Comparison of ENCODE assay signal across 1 fruit fly cellular context in the genomic region with DNA sequence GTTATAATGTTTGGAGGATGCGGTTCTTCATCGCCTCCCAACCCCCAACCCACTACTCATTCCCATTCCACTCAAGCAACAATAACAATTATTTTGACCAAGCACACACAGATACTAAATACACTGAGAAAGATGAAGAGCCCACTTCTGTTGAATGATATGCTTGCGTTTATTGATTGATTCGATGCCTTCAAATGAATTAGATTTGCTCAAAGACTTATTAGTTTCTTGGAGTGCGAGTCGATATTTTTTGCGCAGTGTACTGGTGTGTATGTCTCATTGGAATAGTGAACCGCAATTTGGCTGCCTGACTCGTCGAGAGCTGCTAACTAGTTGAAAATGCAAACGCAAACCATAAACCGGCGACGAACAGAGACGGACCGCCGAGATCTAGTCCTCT.
TF ChIP-seq lines count a peak whose summit lies in the region.

No protein-coding gene starts in this region.

TF ChIP-seq in whole organism, embryonic, 481 proteins besides CTCF, POLR2A, EP300 and RAD21 (continued from another document and continues in another):
- TF ChIP-seq ems (GFP tag; optimal IDR thresholded peaks at IDR 0.05; lab: Kevin White, UChicago) (peak; percentile 17), scrt (GFP tag; optimal IDR thresholded peaks at IDR 0.05; lab: Kevin White, UChicago) (peak; percentile 22), Hmr (GFP tag; optimal IDR thresholded peaks at IDR 0.05; lab: Kevin White, UChicago) (peak; percentile 18), Awh (GFP tag; IDR thresholded peaks at IDR 0.05; lab: Robert Waterston, UW) (0 out of 2 replicates have a peak, but pooled peaks have one; percentile 21), odd (GFP tag; optimal IDR thresholded peaks at IDR 0.05; lab: Kevin White, UChicago) (no peak), Hr51 (GFP tag; optimal IDR thresholded peaks at IDR 0.05; lab: Kevin White, UChicago) (peak in 1 of 2 experiments; percentile 29), luna (GFP tag; optimal IDR thresholded peaks at IDR 0.05; lab: Kevin White, UChicago) (no peak), Opbp (GFP tag; IDR thresholded peaks at IDR 0.05; lab: Robert Waterston, UW; ENCODE audit: partially characterized antibody) (no peak), Mad (GFP tag; optimal IDR thresholded peaks at IDR 0.05; lab: Kevin White, UChicago) (no peak), ap (GFP tag; IDR thresholded peaks at IDR 0.05; lab: Robert Waterston, UW) (0 out of 2 replicates have a peak, but pooled peaks have one; percentile 3), CG12744 (GFP tag; optimal IDR thresholded peaks at IDR 0.05; lab: Kevin White, UChicago) (no peak), kay (GFP tag; optimal IDR thresholded peaks at IDR 0.05; lab: Kevin White, UChicago) (peak; percentile 10), unpg (GFP tag; optimal IDR thresholded peaks at IDR 0.05; lab: Kevin White, UChicago) (peak; percentile 53), CG33557 (GFP tag; optimal IDR thresholded peaks at IDR 0.05; lab: Kevin White, UChicago) (no peak), B-H1 (GFP tag; IDR thresholded peaks at IDR 0.05; lab: Robert Waterston, UW) (0 out of 3 replicates have a peak, but pooled peaks have one; percentile 12), H2.0 (GFP tag; IDR thresholded peaks at IDR 0.05; lab: Robert Waterston, UW) (0 out of 2 replicates have a peak, but pooled peaks have one; percentile 8), CG13123 (GFP tag; optimal IDR thresholded peaks at IDR 0.05; lab: Kevin White, UChicago) (no peak), CG4328 (GFP tag; optimal IDR thresholded peaks at IDR 0.05; lab: Kevin White, UChicago) (no peak), ranshi (GFP tag; IDR thresholded peaks at IDR 0.05; lab: Robert Waterston, UW) (peak; percentile 35; the same call in 1 of the 2 replicates), Chrac-16 (GFP tag; optimal IDR thresholded peaks at IDR 0.05; lab: Kevin White, UChicago) (no peak), CG18619 (GFP tag; optimal IDR thresholded peaks at IDR 0.05; lab: Kevin White, UChicago) (peak; percentile 7), dati (GFP tag; IDR thresholded peaks at IDR 0.05; lab: Robert Waterston, UW) (no peak), CG4404 (GFP tag; IDR thresholded peaks at IDR 0.05; lab: Robert Waterston, UW) (no peak), disco-r (GFP tag; optimal IDR thresholded peaks at IDR 0.05; lab: Kevin White, UChicago) (no peak), Ets65A (GFP tag; lab: Kevin White, UChicago) (peak; percentile 81), CG14860 (GFP tag; IDR thresholded peaks at IDR 0.05; lab: Robert Waterston, UW; ENCODE audit: partially characterized antibody) (no peak), CG15601 (tag; optimal IDR thresholded peaks at IDR 0.05; lab: Kevin White, UChicago) (no peak), gsb-n (tag; optimal IDR thresholded peaks at IDR 0.05; lab: Kevin White, UChicago) (no peak), D19B (GFP tag; optimal IDR thresholded peaks at IDR 0.05; lab: Kevin White, UChicago) (no peak), Mrtf (GFP tag; IDR thresholded peaks at IDR 0.05; lab: Robert Waterston, UW) (0 out of 3 replicates have a peak, but pooled peaks have one; percentile 27), CG5953 (GFP tag; IDR thresholded peaks at IDR 0.05; lab: Robert Waterston, UW) (no peak), nom (GFP tag; optimal IDR thresholded peaks at IDR 0.05; lab: Kevin White, UChicago) (no peak), cg (GFP tag; optimal IDR thresholded peaks at IDR 0.05; lab: Kevin White, UChicago) (no peak), Camta (GFP tag; optimal IDR thresholded peaks at IDR 0.05; lab: Kevin White, UChicago) (no peak), CG1647 (GFP tag; optimal IDR thresholded peaks at IDR 0.05; lab: Kevin White, UChicago) (peak; percentile 38), CG31441 (GFP tag; IDR thresholded peaks at IDR 0.05; lab: Robert Waterston, UW) (peak; percentile 34; the same call in 1 of the 2 replicates), fd3F (GFP tag; optimal IDR thresholded peaks at IDR 0.05; lab: Kevin White, UChicago) (peak; percentile 2), sim (GFP tag; IDR thresholded peaks at IDR 0.05; lab: Robert Waterston, UW) (no peak), Antp (GFP tag; optimal IDR thresholded peaks at IDR 0.05; lab: Kevin White, UChicago) (peak; percentile 35), CG6689 (GFP tag; IDR thresholded peaks at IDR 0.05; lab: Robert Waterston, UW) (0 out of 2 replicates have a peak, but pooled peaks have one; percentile 23), CG14014 (GFP tag; IDR thresholded peaks at IDR 0.05; lab: Robert Waterston, UW) (0 out of 2 replicates have a peak, but pooled peaks have one; percentile 23), CG15073 (GFP tag; optimal IDR thresholded peaks at IDR 0.05; lab: Kevin White, UChicago) (no peak), CG17328 (GFP tag; IDR thresholded peaks at IDR 0.05; lab: Robert Waterston, UW) (peak; percentile 27; the same call in 1 of the 2 replicates), sr (GFP tag; IDR thresholded peaks at IDR 0.05; lab: Robert Waterston, UW) (no peak), klu (GFP tag; IDR thresholded peaks at IDR 0.05; lab: Robert Waterston, UW) (no peak), CG6813 (GFP tag; optimal IDR thresholded peaks at IDR 0.05; lab: Kevin White, UChicago) (peak; percentile 23), danr (GFP tag; IDR thresholded peaks at IDR 0.05; lab: Robert Waterston, UW) (no peak), cato (GFP tag; optimal IDR thresholded peaks at IDR 0.05; lab: Kevin White, UChicago; ENCODE audit: borderline replicate concordance) (no peak), sisA (GFP tag; IDR thresholded peaks at IDR 0.05; lab: Robert Waterston, UW) (peak; percentile 42; the same call in 1 of the 2 replicates), Sry-δ (GFP tag; optimal IDR thresholded peaks at IDR 0.05; lab: Kevin White, UChicago) (peak; percentile 5), NfI (GFP tag; optimal IDR thresholded peaks at IDR 0.05; lab: Kevin White, UChicago) (peak; percentile 19), phol (tag; optimal IDR thresholded peaks at IDR 0.05; lab: Kevin White, UChicago) (peak; percentile 28), CG12219 (GFP tag; optimal IDR thresholded peaks at IDR 0.05; lab: Kevin White, UChicago) (peak; percentile 16), CG32772 (GFP tag; IDR thresholded peaks at IDR 0.05; lab: Robert Waterston, UW) (0 out of 2 replicates have a peak, but pooled peaks have one; percentile 21), grn (GFP tag; optimal IDR thresholded peaks at IDR 0.05; lab: Kevin White, UChicago) (no peak), CG18599 (GFP tag; optimal IDR thresholded peaks at IDR 0.05; lab: Kevin White, UChicago) (peak; percentile 72), Fer3 (tag; optimal IDR thresholded peaks at IDR 0.05; lab: Kevin White, UChicago) (peak; percentile 1), CG5245 (GFP tag; optimal IDR thresholded peaks at IDR 0.05; lab: Kevin White, UChicago) (peak; percentile 16), HLH54F (GFP tag; optimal IDR thresholded peaks at IDR 0.05; lab: Kevin White, UChicago) (peak; percentile 18), CG17829 (tag; optimal IDR thresholded peaks at IDR 0.05; lab: Kevin White, UChicago) (peak; percentile 14), CG12391 (tag; optimal IDR thresholded peaks at IDR 0.05; lab: Kevin White, UChicago) (peak; percentile 9), dpn (GFP tag; optimal IDR thresholded peaks at IDR 0.05; lab: Kevin White, UChicago) (peak; percentile 16 to 51), CG2889 (GFP tag; IDR thresholded peaks at IDR 0.05; lab: Robert Waterston, UW) (no peak), trh (GFP tag; optimal IDR thresholded peaks at IDR 0.05; lab: Kevin White, UChicago) (no peak), CG3281 (GFP tag; optimal IDR thresholded peaks at IDR 0.05; lab: Kevin White, UChicago) (peak; percentile 32), CG11085 (GFP tag; IDR thresholded peaks at IDR 0.05; lab: Robert Waterston, UW) (no peak), jumu (GFP tag; optimal IDR thresholded peaks at IDR 0.05; lab: Kevin White, UChicago) (peak; percentile 24), mam (GFP tag; optimal IDR thresholded peaks at IDR 0.05; lab: Kevin White, UChicago) (peak; percentile 43), ken (GFP tag; IDR thresholded peaks at IDR 0.05; lab: Robert Waterston, UW) (0 out of 3 replicates have a peak, but pooled peaks have one; percentile 48), pnt (GFP tag; optimal IDR thresholded peaks at IDR 0.05; lab: Kevin White, UChicago) (peak; percentile 18), eve (GFP tag; optimal IDR thresholded peaks at IDR 0.05; lab: Kevin White, UChicago) (peak in 1 of 2 experiments; percentile 62), CG15514 (GFP tag; optimal IDR thresholded peaks at IDR 0.05; lab: Kevin White, UChicago) (peak; percentile 27), Hand (GFP tag; optimal IDR thresholded peaks at IDR 0.05; lab: Kevin White, UChicago) (no peak), bsh (GFP tag; optimal IDR thresholded peaks at IDR 0.05; lab: Kevin White, UChicago) (peak in 1 of 2 experiments; percentile 43), fd102C (GFP tag; optimal IDR thresholded peaks at IDR 0.05; lab: Kevin White, UChicago) (no peak), Sox100B (GFP tag; optimal IDR thresholded peaks at IDR 0.05; lab: Kevin White, UChicago) (peak; percentile 2), CG2129 (GFP tag; IDR thresholded peaks at IDR 0.05; lab: Robert Waterston, UW; ENCODE audit: partially characterized antibody) (no peak), slbo (GFP tag; IDR thresholded peaks at IDR 0.05; lab: Robert Waterston, UW) (peak; percentile 56), CG7556 (GFP tag; optimal IDR thresholded peaks at IDR 0.05; lab: Kevin White, UChicago) (peak; percentile 33), CG4617 (GFP tag; optimal IDR thresholded peaks at IDR 0.05; lab: Kevin White, UChicago; ENCODE audit: borderline replicate concordance) (no peak), zf30C (GFP tag; optimal IDR thresholded peaks at IDR 0.05; lab: Kevin White, UChicago) (no peak), Ssrp (tag; optimal IDR thresholded peaks at IDR 0.05; lab: Kevin White, UChicago) (peak; percentile 15), CG1529 (GFP tag; optimal IDR thresholded peaks at IDR 0.05; lab: Kevin White, UChicago) (no peak), CG2678 (tag; optimal IDR thresholded peaks at IDR 0.05; lab: Kevin White, UChicago) (peak; percentile 47), CG13894 (tag; optimal IDR thresholded peaks at IDR 0.05; lab: Kevin White, UChicago) (no peak), trem (tag; optimal IDR thresholded peaks at IDR 0.05; lab: Kevin White, UChicago) (no peak), CG11723 (GFP tag; optimal IDR thresholded peaks at IDR 0.05; lab: Kevin White, UChicago) (no peak), CG8924 (tag; optimal IDR thresholded peaks at IDR 0.05; lab: Kevin White, UChicago) (peak; percentile 9), slp2 (GFP tag; optimal IDR thresholded peaks at IDR 0.05; lab: Kevin White, UChicago) (peak; percentile 47), CG15696 (tag; optimal IDR thresholded peaks at IDR 0.05; lab: Kevin White, UChicago) (no peak), ci (GFP tag; IDR thresholded peaks at IDR 0.05; lab: Robert Waterston, UW) (peak; percentile 65; the same call in 1 of the 3 replicates), Jarid2 (GFP tag; optimal IDR thresholded peaks at IDR 0.05; lab: Kevin White, UChicago) (no peak), tin (GFP tag; optimal IDR thresholded peaks at IDR 0.05; lab: Kevin White, UChicago) (peak; percentile 38), sens-2 (GFP tag; IDR thresholded peaks at IDR 0.05; lab: Robert Waterston, UW) (no peak), CG16779 (GFP tag; IDR thresholded peaks at IDR 0.05; lab: Robert Waterston, UW) (no peak), Kr (GFP tag; optimal IDR thresholded peaks at IDR 0.05; lab: Kevin White, UChicago) (no peak), CG6254 (GFP tag; optimal IDR thresholded peaks at IDR 0.05; lab: Kevin White, UChicago) (no peak), CG14050 (GFP tag; IDR thresholded peaks at IDR 0.05; lab: Robert Waterston, UW) (no peak), CG18764 (GFP tag; optimal IDR thresholded peaks at IDR 0.05; lab: Kevin White, UChicago) (no peak), chif (GFP tag; optimal IDR thresholded peaks at IDR 0.05; lab: Kevin White, UChicago) (no peak), tna (GFP tag; IDR thresholded peaks at IDR 0.05; lab: Robert Waterston, UW; ENCODE audit: partially characterized antibody) (no peak), emc (GFP tag; optimal IDR thresholded peaks at IDR 0.05; lab: Kevin White, UChicago) (peak; percentile 19), seq (GFP tag; IDR thresholded peaks at IDR 0.05; lab: Robert Waterston, UW) (0 out of 2 replicates have a peak, but pooled peaks have one; percentile 33), CG15269 (tag; optimal IDR thresholded peaks at IDR 0.05; lab: Kevin White, UChicago) (peak; percentile 14), CG8290 (GFP tag; optimal IDR thresholded peaks at IDR 0.05; lab: Kevin White, UChicago) (no peak), CG8290 (tag; optimal IDR thresholded peaks at IDR 0.05; lab: Kevin White, UChicago) (peak in 1 of 2 experiments; percentile 64), pum (GFP tag; optimal IDR thresholded peaks at IDR 0.05; lab: Kevin White, UChicago) (peak; percentile 8), ro (GFP tag; IDR thresholded peaks at IDR 0.05; lab: Robert Waterston, UW) (no peak), Xbp1 (GFP tag; optimal IDR thresholded peaks at IDR 0.05; lab: Kevin White, UChicago) (peak; percentile 39), Aef1 (GFP tag; IDR thresholded peaks at IDR 0.05; lab: Robert Waterston, UW) (peak; percentile 51; the same call in 1 of the 3 replicates), Elba2 (GFP tag; optimal IDR thresholded peaks at IDR 0.05; lab: Kevin White, UChicago) (no peak), gcm2 (GFP tag; optimal IDR thresholded peaks at IDR 0.05; lab: Kevin White, UChicago) (no peak), CG34224 (GFP tag; IDR thresholded peaks at IDR 0.05; lab: Robert Waterston, UW; ENCODE audit: partially characterized antibody) (no peak), lab (GFP tag; optimal IDR thresholded peaks at IDR 0.05; lab: Kevin White, UChicago) (peak; percentile 50), vvl (GFP tag; IDR thresholded peaks at IDR 0.05; lab: Robert Waterston, UW) (0 out of 2 replicates have a peak, but pooled peaks have one; percentile 18), Dref (GFP tag; IDR thresholded peaks at IDR 0.05; lab: Robert Waterston, UW) (no peak), pan (optimal IDR thresholded peaks at IDR 0.05; lab: Kevin White, UChicago) (no peak), pan (GFP tag; optimal IDR thresholded peaks at IDR 0.05 in 1 of 2, IDR thresholded peaks at IDR 0.05 in 1 of 2) (peak in 1 of 2 experiments; percentile 40), CG18476 (GFP tag; optimal IDR thresholded peaks at IDR 0.05; lab: Kevin White, UChicago) (no peak), crp (GFP tag; optimal IDR thresholded peaks at IDR 0.05; lab: Kevin White, UChicago) (no peak), CG3163 (GFP tag; optimal IDR thresholded peaks at IDR 0.05; lab: Kevin White, UChicago) (no peak), nmo (GFP tag; optimal IDR thresholded peaks at IDR 0.05; lab: Kevin White, UChicago) (peak; percentile 28), CG10959 (GFP tag; IDR thresholded peaks at IDR 0.05; lab: Robert Waterston, UW) (no peak), slou (GFP tag; optimal IDR thresholded peaks at IDR 0.05; lab: Kevin White, UChicago) (peak; percentile 30)
